Worm (Caenorhabditis elegans) whole organism, L4 larva: ENCODE results near the gene sri-69.

ENCODE experiments used
- F10B5.3 ChIP-seq: sonication (generic microtip); optimal IDR thresholded peaks from 2 replicates; lab custom pipeline; 2016; ENCODE audit warnings: mild to moderate bottlenecking, missing genetic modification characterization, missing compliant biosample characterization
- F37D6.2 ChIP-seq: sonication (generic microtip); optimal IDR thresholded peaks from 2 replicates; lab custom pipeline; 2016; ENCODE audit warnings: mild to moderate bottlenecking, missing genetic modification characterization, missing compliant biosample characterization
- R02D3.7 ChIP-seq: fragments of 150-350 bp; sonication (generic microtip); optimal IDR thresholded peaks from 3 replicates; lab custom pipeline; 2014; ENCODE audit warnings: missing biosample characterization, missing genetic modification characterization
- Y48G9A.11 ChIP-seq: fragments of 200-800 bp; sonication (Bioruptor generic); IDR thresholded peaks from 2 replicates; pipeline ENCODE4 v1.3.6; 2022; ENCODE audit warnings: missing genetic modification reagents, missing genetic modification characterization, missing compliant biosample characterization
- ZK337.2 ChIP-seq: fragments of 200-800 bp; sonication (Bioruptor generic); IDR thresholded peaks from 2 replicates; pipeline ENCODE4 v1.3.6; 2022; ENCODE audit warnings: missing genetic modification reagents, missing genetic modification characterization, missing compliant biosample characterization
- attf-4 ChIP-seq: sonication (generic microtip); optimal IDR thresholded peaks from 3 replicates; lab custom pipeline; 2017; ENCODE audit warnings: missing biosample characterization, missing genetic modification characterization
- ceh-20 ChIP-seq: fragments of 200-800 bp; sonication (Bioruptor generic); IDR thresholded peaks from 2 replicates; pipeline ENCODE4 v1.3.6; 2022; ENCODE audit warnings: missing genetic modification reagents, missing genetic modification characterization, missing compliant biosample characterization
- ceh-62 ChIP-seq: sonication (generic microtip); optimal IDR thresholded peaks from 2 replicates; lab custom pipeline; 2017; ENCODE audit warnings: missing biosample characterization, missing genetic modification characterization
- ceh-82 ChIP-seq: sonication (generic microtip); optimal IDR thresholded peaks from 2 replicates; lab custom pipeline; 2017; ENCODE audit warnings: missing biosample characterization, missing genetic modification characterization
- daf-16 ChIP-seq, 3 experiments: sonication (generic microtip); optimal IDR thresholded peaks; 2 replicates each; lab custom pipeline; 2016 to 2017; ENCODE audit warnings: missing genetic modification characterization in 3 of 3, missing genetic modification reagents in 3 of 3, mild to moderate bottlenecking in 2 of 3, missing compliant biosample characterization in 2 of 3, missing biosample characterization in 1 of 3, moderate library complexity in 1 of 3
- dmd-6 ChIP-seq: fragments of 200-800 bp; sonication (Bioruptor generic); IDR thresholded peaks from 2 replicates; pipeline ENCODE4 v1.3.6; 2022; ENCODE audit warnings: missing genetic modification reagents, missing genetic modification characterization, missing compliant biosample characterization
- dpl-1 ChIP-seq: fragments of 150-350 bp; optimal IDR thresholded peaks from 2 replicates; lab custom pipeline; 2014; ENCODE audit warnings: missing biosample characterization, missing genetic modification reagents, missing genetic modification characterization
- egl-43 ChIP-seq: fragments of 200-800 bp; sonication (Bioruptor generic); IDR thresholded peaks from 2 replicates; pipeline ENCODE4 v1.3.6; 2022; ENCODE audit warnings: missing genetic modification reagents, missing genetic modification characterization, missing compliant biosample characterization
- fkh-10 ChIP-seq: fragments of 150-350 bp; optimal IDR thresholded peaks from 2 replicates; lab custom pipeline; 2014; ENCODE audit warnings: missing biosample characterization, missing genetic modification reagents, missing genetic modification characterization
- gei-8 ChIP-seq: fragments of 200-800 bp; sonication (Bioruptor generic); optimal IDR thresholded peaks from 2 replicates; lab custom pipeline; 2018; ENCODE audit warnings: mild to moderate bottlenecking, missing genetic modification characterization, missing compliant biosample characterization
- hlh-11 ChIP-seq: fragments of 200-800 bp; sonication (Bioruptor generic); optimal IDR thresholded peaks from 2 replicates; lab custom pipeline; 2018; ENCODE audit warnings: mild to moderate bottlenecking, missing genetic modification characterization, missing compliant biosample characterization
- hmg-1.1 ChIP-seq: fragments of 200-800 bp; sonication (Bioruptor generic); IDR thresholded peaks from 2 replicates; pipeline ENCODE4 v1.3.6; 2022; ENCODE audit warnings: missing genetic modification reagents, missing genetic modification characterization, missing compliant biosample characterization
- lin-13 ChIP-seq: fragments of 150-350 bp; optimal IDR thresholded peaks from 2 replicates; lab custom pipeline; 2014; ENCODE audit warnings: missing biosample characterization, missing genetic modification reagents, missing genetic modification characterization
- lin-15B ChIP-seq: fragments of 150-350 bp; sonication (generic microtip); optimal IDR thresholded peaks from 3 replicates; lab custom pipeline; 2014; ENCODE audit warnings: missing biosample characterization, missing genetic modification characterization
- lin-38 ChIP-seq: fragments of 200-800 bp; sonication (Bioruptor generic); IDR thresholded peaks from 2 replicates; pipeline ENCODE4 v1.3.6; 2022; ENCODE audit warnings: missing genetic modification reagents, missing genetic modification characterization, missing compliant biosample characterization
- lsy-2 ChIP-seq, 2 experiments: fragments of 150-350 bp in 1 of 2; sonication (generic microtip) in 1 of 2; optimal IDR thresholded peaks; 2 replicates each; lab custom pipeline; 2014 to 2017; ENCODE audit warnings: missing biosample characterization in 2 of 2, missing genetic modification characterization in 2 of 2
- mdl-1 ChIP-seq, 2 experiments: fragments of 150-350 bp in 1 of 2; sonication (generic microtip) in 1 of 2; optimal IDR thresholded peaks; 2 replicates each; lab custom pipeline; 2014 to 2017; ENCODE audit warnings: missing biosample characterization in 2 of 2, missing genetic modification characterization in 2 of 2
- mxl-3 ChIP-seq: fragments of 200-800 bp; sonication (Bioruptor generic); optimal IDR thresholded peaks from 2 replicates; lab custom pipeline; 2018; ENCODE audit warnings: mild to moderate bottlenecking, missing genetic modification characterization, missing compliant biosample characterization
- nhr-11 ChIP-seq: fragments of 150-350 bp; optimal IDR thresholded peaks from 2 replicates; lab custom pipeline; 2014; ENCODE audit warnings: missing biosample characterization, missing genetic modification characterization
- nhr-111 ChIP-seq: fragments of 200-800 bp; sonication (Bioruptor generic); optimal IDR thresholded peaks from 2 replicates; lab custom pipeline; 2018; ENCODE audit warnings: mild to moderate bottlenecking, missing genetic modification characterization, missing compliant biosample characterization
- nhr-25 ChIP-seq: sonication (generic microtip); optimal IDR thresholded peaks from 2 replicates; lab custom pipeline; 2017; ENCODE audit warnings: missing genetic modification characterization, mild to moderate bottlenecking, missing compliant biosample characterization, antibody characterized with exemption, moderate library complexity, borderline replicate concordance; ENCODE audit not compliant: insufficient read depth
- nhr-28 ChIP-seq: fragments of 150-350 bp; optimal IDR thresholded peaks from 2 replicates; lab custom pipeline; 2014; ENCODE audit warnings: missing biosample characterization, missing genetic modification characterization
- nhr-41 ChIP-seq: fragments of 200-800 bp; sonication (Bioruptor generic); IDR thresholded peaks from 2 replicates; pipeline ENCODE4 v1.3.6; 2022; ENCODE audit warnings: missing genetic modification reagents, missing genetic modification characterization, missing compliant biosample characterization
- nhr-48 ChIP-seq: sonication (generic microtip); optimal IDR thresholded peaks from 2 replicates; lab custom pipeline; 2016; ENCODE audit warnings: mild to moderate bottlenecking, missing genetic modification characterization, missing compliant biosample characterization
- nhr-76 ChIP-seq: fragments of 150-350 bp; optimal IDR thresholded peaks from 2 replicates; lab custom pipeline; 2014; ENCODE audit warnings: missing biosample characterization, missing genetic modification characterization
- nhr-77 ChIP-seq: fragments of 150-350 bp; optimal IDR thresholded peaks from 2 replicates; lab custom pipeline; 2014; ENCODE audit warnings: missing biosample characterization, missing genetic modification characterization
- php-3 ChIP-seq: fragments of 200-800 bp; sonication (Bioruptor generic); IDR thresholded peaks from 2 replicates; pipeline ENCODE4 v1.3.6; 2022; ENCODE audit warnings: missing genetic modification reagents, missing genetic modification characterization, missing compliant biosample characterization
- rbr-2 ChIP-seq: sonication (generic microtip); optimal IDR thresholded peaks from 2 replicates; lab custom pipeline; 2016; ENCODE audit warnings: missing genotype, missing genetic modification characterization, missing compliant biosample characterization
- sdz-12 ChIP-seq: fragments of 200-800 bp; sonication (Bioruptor generic); optimal IDR thresholded peaks from 2 replicates; lab custom pipeline; 2018; ENCODE audit warnings: mild to moderate bottlenecking, missing genetic modification characterization, missing compliant biosample characterization
- set-16 ChIP-seq: fragments of 200-800 bp; sonication (Bioruptor generic); IDR thresholded peaks from 2 replicates; pipeline ENCODE4 v1.3.6; 2022; ENCODE audit warnings: missing genetic modification reagents, missing genetic modification characterization, missing compliant biosample characterization
- skn-1 ChIP-seq: fragments of 150-350 bp; optimal IDR thresholded peaks from 2 replicates; lab custom pipeline; 2014; ENCODE audit warnings: missing biosample characterization, missing genetic modification characterization
- snpc-4 ChIP-seq: fragments of 150-350 bp; optimal IDR thresholded peaks from 2 replicates; lab custom pipeline; 2014; ENCODE audit warnings: missing biosample characterization, missing genetic modification characterization
- spr-1 ChIP-seq: sonication (generic microtip); optimal IDR thresholded peaks from 2 replicates; lab custom pipeline; 2016; ENCODE audit warnings: mild to moderate bottlenecking, missing genetic modification characterization, missing compliant biosample characterization
- spr-3 ChIP-seq: fragments of 200-800 bp; sonication (Bioruptor generic); optimal IDR thresholded peaks from 2 replicates; lab custom pipeline; 2018; ENCODE audit warnings: mild to moderate bottlenecking, missing genetic modification characterization, missing compliant biosample characterization
- unc-62 ChIP-seq, 3 experiments: fragments of 150-350 bp in 1 of 3; sonication (generic microtip); optimal IDR thresholded peaks in 2 of 3; peaks in 1 of 3; 1 replicate in 1 of 3; 2 replicates in 2 of 3; lab custom pipeline; 2014 to 2017; ENCODE audit warnings: missing biosample characterization in 3 of 3, missing genetic modification characterization in 3 of 3, missing genetic modification reagents in 3 of 3, missing genotype in 1 of 3
- zfp-2 ChIP-seq: sonication (generic microtip); optimal IDR thresholded peaks from 2 replicates; lab custom pipeline; 2016; ENCODE audit warnings: mild to moderate bottlenecking, missing genetic modification characterization, missing compliant biosample characterization
- zip-2 ChIP-seq: fragments of 150-350 bp; optimal IDR thresholded peaks from 2 replicates; lab custom pipeline; 2014; ENCODE audit warnings: missing biosample characterization, missing genetic modification characterization
- ztf-11 ChIP-seq: fragments of 150-350 bp; optimal IDR thresholded peaks from 2 replicates; lab custom pipeline; 2014; ENCODE audit warnings: missing biosample characterization, missing genetic modification characterization
- ztf-7 ChIP-seq: fragments of 150-350 bp; optimal IDR thresholded peaks from 2 replicates; lab custom pipeline; 2014; ENCODE audit warnings: missing biosample characterization, missing genetic modification characterization

The sri-69 gene

DNA sequence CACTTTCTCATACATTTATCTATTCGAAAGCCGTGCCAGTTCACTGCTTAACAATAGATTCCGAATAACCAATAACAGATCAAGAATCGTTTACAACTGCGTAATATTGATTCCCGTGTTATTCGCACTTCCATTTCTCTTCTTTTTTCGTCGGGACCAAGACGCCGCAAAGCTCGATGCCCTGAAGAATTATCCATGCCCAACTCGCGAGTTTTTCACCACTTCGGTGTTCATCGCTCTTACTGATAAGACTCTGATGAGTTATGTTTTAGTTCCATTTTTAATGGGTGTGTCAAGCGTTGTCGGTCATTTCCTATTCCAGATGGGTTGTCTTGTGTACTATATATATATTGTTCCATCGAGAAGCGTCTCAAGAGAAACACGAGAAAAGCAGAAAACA, 34.9 kb downstream of the sri-69 start:
- TF ChIP-seq nhr-48 (tag; lab: Kevin White, UChicago) (no peak), unc-62 (GFP tag; optimal IDR thresholded peaks at IDR 0.05 in 1 of 2; lab: Kevin White, UChicago) (peak in 1 of 2 experiments; percentile 91), unc-62 (tag; optimal IDR thresholded peaks at IDR 0.05; lab: Kevin White, UChicago) (no peak)
- TF ChIP-seq, all 104 proteins: peak for 1

DNA sequence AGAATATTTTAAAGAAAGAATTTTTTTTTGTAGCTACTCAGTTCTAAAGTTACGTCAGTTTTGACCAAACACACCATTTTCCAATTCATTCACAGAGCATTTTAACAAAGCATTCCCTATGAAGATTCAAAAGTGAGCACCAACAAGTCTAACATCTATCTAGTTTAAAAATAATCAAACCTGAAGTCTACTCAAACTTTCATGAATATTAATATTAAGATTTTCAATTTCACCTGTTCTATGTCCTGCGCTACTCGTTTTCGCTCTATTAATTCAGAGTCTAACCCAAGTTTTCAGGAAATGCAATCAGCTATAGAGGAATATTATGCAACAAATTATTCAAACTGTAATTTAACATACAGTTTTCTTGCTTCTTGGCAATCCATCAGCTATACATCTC, 36.1 kb downstream of the sri-69 start, which contains the start of gene srh-119:
Gene srh-119, plus strand, starts transcription at position 301 of the 400 bp plus-strand sequence.
- no peak for TF ChIP-seq zip-2 (tag; lab: Kevin White, UChicago)
- TF ChIP-seq ceh-82 (tag; lab: Kevin White, UChicago): no peak
- TF ChIP-seq rbr-2 (tag; lab: Kevin White, UChicago): no peak
- no peak for TF ChIP-seq R02D3.7 (tag; lab: Kevin White, UChicago)
- no peak for TF ChIP-seq lin-15B
- no peak for TF ChIP-seq spr-1 (tag; lab: Kevin White, UChicago)
- TF ChIP-seq gei-8 (GFP tag; lab: Kevin White, UChicago): no peak
- no peak for TF ChIP-seq nhr-111 (GFP tag; lab: Kevin White, UChicago)
- TF ChIP-seq ztf-7 (tag; lab: Kevin White, UChicago): no peak
- no peak for TF ChIP-seq ceh-62 (tag; lab: Kevin White, UChicago)
- TF ChIP-seq mdl-1 (tag; optimal IDR thresholded peaks at IDR 0.05; lab: Kevin White, UChicago): no peak
- TF ChIP-seq dmd-6 (GFP tag; lab: Robert Waterston, UW): no peak
- TF ChIP-seq hlh-11 (tag; lab: Kevin White, UChicago): no peak
- no peak for TF ChIP-seq lin-38 (GFP tag; lab: Robert Waterston, UW)
- TF ChIP-seq hmg-1.1 (GFP tag; lab: Robert Waterston, UW): no peak
- TF ChIP-seq, all 104 proteins: peak for 0

ce11 chrV:16966636-16967035, 41.6 kb downstream of the sri-69 start, which contains the start of gene fbxa-90:
TSS of gene fbxa-90 (plus strand) at chrV:16966814.
- peak; percentile 6 for TF ChIP-seq dpl-1 (GFP tag; lab: Kevin White, UChicago)
- no peak for TF ChIP-seq nhr-41 (GFP tag; lab: Robert Waterston, UW)
- TF ChIP-seq ztf-11 (tag; lab: Kevin White, UChicago): no peak
- TF ChIP-seq hmg-1.1 (GFP tag; lab: Robert Waterston, UW): peak; percentile 11; the same call in 1 of the 2 replicates
- TF ChIP-seq ceh-20 (GFP tag; lab: Robert Waterston, UW): no peak
- no peak for TF ChIP-seq php-3 (GFP tag; lab: Robert Waterston, UW)
- TF ChIP-seq nhr-28: peak; percentile 0
- peak in 1 of 2 experiments; percentile 34 for TF ChIP-seq unc-62 (GFP tag; optimal IDR thresholded peaks at IDR 0.05 in 1 of 2; lab: Kevin White, UChicago)
- TF ChIP-seq unc-62 (tag; optimal IDR thresholded peaks at IDR 0.05; lab: Kevin White, UChicago): no peak
- no peak for TF ChIP-seq daf-16 (GFP tag; optimal IDR thresholded peaks at IDR 0.05; lab: Kevin White, UChicago)
- no peak for TF ChIP-seq daf-16 (tag; optimal IDR thresholded peaks at IDR 0.05; lab: Kevin White, UChicago)

ce11 chrV:16965655-16966054, 42.5 kb downstream of the sri-69 start, which contains the start of gene efl-1:
TSS of gene efl-1 (minus strand) at chrV:16965675.
- TF ChIP-seq Y48G9A.11 (GFP tag; lab: Robert Waterston, UW) (0 out of 2 replicates have a peak, but pooled peaks have one; percentile 8), lsy-2 (tag; optimal IDR thresholded peaks at IDR 0.05; lab: Kevin White, UChicago) (peak; percentile 22 to 93), nhr-77 (tag; lab: Kevin White, UChicago) (peak; percentile 87), F10B5.3 (tag; lab: Kevin White, UChicago) (no peak), egl-43 (GFP tag; lab: Robert Waterston, UW) (peak; percentile 51; the same call in 1 of the 2 replicates), spr-3 (GFP tag; lab: Kevin White, UChicago) (peak; percentile 62), set-16 (GFP tag; lab: Robert Waterston, UW) (0 out of 2 replicates have a peak, but pooled peaks have one; percentile 15), skn-1 (tag; lab: Kevin White, UChicago) (no peak), F37D6.2 (tag; lab: Kevin White, UChicago) (peak; percentile 55), snpc-4 (peak; percentile 77), ZK337.2 (no peak), nhr-25 (tag; lab: Kevin White, UChicago) (peak; percentile 52), attf-4 (tag; lab: Kevin White, UChicago) (no peak), mxl-3 (GFP tag; lab: Kevin White, UChicago) (no peak), zfp-2 (tag; lab: Kevin White, UChicago) (peak; percentile 41), unc-62 (GFP tag; optimal IDR thresholded peaks at IDR 0.05 in 1 of 2; lab: Kevin White, UChicago) (peak in 1 of 2 experiments; percentile 92), unc-62 (tag; optimal IDR thresholded peaks at IDR 0.05; lab: Kevin White, UChicago) (no peak), lin-13 (GFP tag; lab: Kevin White, UChicago) (peak; percentile 71), nhr-11 (tag; lab: Kevin White, UChicago) (peak; percentile 78), spr-1 (tag; lab: Kevin White, UChicago) (peak; percentile 54), sdz-12 (GFP tag; lab: Kevin White, UChicago) (no peak), fkh-10 (GFP tag; lab: Kevin White, UChicago) (peak; percentile 79), nhr-76 (peak; percentile 4)
